Worm (Caenorhabditis elegans) whole organism, early embryonic: ENCODE measurements around the gene T14G12.11.

ENCODE experiments used
- B0310.2 ChIP-seq: sonication (generic microtip); optimal IDR thresholded peaks from 2 replicates; lab custom pipeline; 2016; ENCODE audit warnings: mild to moderate bottlenecking, missing genetic modification characterization, missing compliant biosample characterization
- F13C5.2 ChIP-seq: sonication (generic microtip); optimal IDR thresholded peaks from 2 replicates; lab custom pipeline; 2017; ENCODE audit warnings: mild to moderate bottlenecking, missing genetic modification characterization, inconsistent platforms, missing compliant biosample characterization
- aly-1 ChIP-seq: sonication (generic microtip); optimal IDR thresholded peaks from 2 replicates; lab custom pipeline; 2016; ENCODE audit warnings: missing genetic modification characterization, missing compliant biosample characterization
- ama-1 ChIP-seq: fragments of 150-350 bp; optimal IDR thresholded peaks from 2 replicates; lab custom pipeline; 2014
- ceh-13 ChIP-seq: fragments of 200-800 bp; sonication (Bioruptor generic); optimal IDR thresholded peaks from 2 replicates; lab custom pipeline; 2018; ENCODE audit warnings: mild to moderate bottlenecking, missing genetic modification characterization, missing compliant biosample characterization
- ceh-36 ChIP-seq: sonication (generic microtip); optimal IDR thresholded peaks from 2 replicates; lab custom pipeline; 2016; ENCODE audit warnings: missing genetic modification characterization, inconsistent platforms, missing compliant biosample characterization
- ets-7 ChIP-seq: sonication (generic microtip); optimal IDR thresholded peaks from 2 replicates; lab custom pipeline; 2016; ENCODE audit warnings: missing genotype, missing genetic modification characterization, missing compliant biosample characterization
- flt-1 ChIP-seq: fragments of 200-800 bp; sonication (Bioruptor generic); IDR thresholded peaks from 2 replicates; pipeline ENCODE4 v1.3.6; 2022; ENCODE audit warnings: missing genetic modification characterization, missing compliant biosample characterization
- hmbx-1 ChIP-seq: sonication (generic microtip); optimal IDR thresholded peaks from 2 replicates; lab custom pipeline; 2016; ENCODE audit warnings: mild to moderate bottlenecking, missing genetic modification characterization, missing compliant biosample characterization
- hmg-4 ChIP-seq: fragments of 200-800 bp; sonication (Bioruptor generic); optimal IDR thresholded peaks from 2 replicates; lab custom pipeline; 2018; ENCODE audit warnings: mild to moderate bottlenecking, missing genetic modification characterization, missing compliant biosample characterization
- hnd-1 ChIP-seq: sonication (generic microtip); optimal IDR thresholded peaks from 2 replicates; lab custom pipeline; 2016; ENCODE audit warnings: missing genetic modification characterization, missing compliant biosample characterization
- pes-1 ChIP-seq: fragments of 200-800 bp; sonication (Bioruptor generic); IDR thresholded peaks from 2 replicates; pipeline ENCODE4 v1.3.6; 2022; ENCODE audit warnings: missing genetic modification reagents, missing genetic modification characterization, missing compliant biosample characterization
- scrt-1 ChIP-seq: fragments of 200-800 bp; sonication (Bioruptor generic); IDR thresholded peaks from 2 replicates; pipeline ENCODE4 v1.3.6; 2022; ENCODE audit warnings: missing genetic modification characterization, missing compliant biosample characterization
- sea-1 ChIP-seq: fragments of 200-800 bp; sonication (Bioruptor generic); conservative IDR thresholded peaks from 2 replicates; pipeline ENCODE4 v1.3.6; 2022; ENCODE audit warnings: missing genetic modification characterization, missing compliant biosample characterization
- tbx-11 ChIP-seq: fragments of 200-800 bp; sonication (Bioruptor generic); IDR thresholded peaks from 2 replicates; pipeline ENCODE4 v1.3.6; 2022; ENCODE audit warnings: missing genetic modification characterization, missing compliant biosample characterization
- tbx-37 ChIP-seq: fragments of 200-800 bp; sonication (Bioruptor generic); conservative IDR thresholded peaks from 2 replicates; pipeline ENCODE4 v1.3.6; 2022; ENCODE audit warnings: missing genetic modification reagents, missing genetic modification characterization, missing compliant biosample characterization
- tra-4 ChIP-seq: sonication (generic microtip); optimal IDR thresholded peaks from 2 replicates; lab custom pipeline; 2017; ENCODE audit warnings: missing genetic modification characterization, missing compliant biosample characterization

T14G12.11 gene

ce11 chrX:3783659-3784058, 21.3 kb upstream of the T14G12.11 start:
- TF ChIP-seq tbx-11 (GFP tag; lab: Robert Waterston, UW) (no peak), B0310.2 (no peak), ceh-36 (tag; lab: Kevin White, UChicago) (no peak), hnd-1 (tag; lab: Kevin White, UChicago) (no peak), sea-1 (GFP tag; lab: Robert Waterston, UW) (no peak), scrt-1 (GFP tag; lab: Robert Waterston, UW) (no peak), ama-1 (lab: Kevin White, UChicago) (no peak), flt-1 (GFP tag; lab: Robert Waterston, UW) (no peak), tra-4 (tag; lab: Kevin White, UChicago) (no peak), tbx-37 (GFP tag; lab: Robert Waterston, UW) (no peak), pes-1 (no peak), ceh-13 (no peak), ets-7 (tag; lab: Kevin White, UChicago) (no peak), F13C5.2 (tag; lab: Kevin White, UChicago) (no peak)

- TF ChIP-seq hmbx-1 (tag; lab: Kevin White, UChicago) (no peak), pes-1 (no peak), ceh-36 (tag; lab: Kevin White, UChicago) (no peak), sea-1 (GFP tag; lab: Robert Waterston, UW) (no peak), scrt-1 (GFP tag; lab: Robert Waterston, UW) (no peak), F13C5.2 (tag; lab: Kevin White, UChicago) (no peak), tbx-11 (GFP tag; lab: Robert Waterston, UW) (no peak)
Observed at ce11 chrX:3781040-3781439, 18.7 kb upstream of the T14G12.11 start, which contains the start of gene marg-1. TSS of gene marg-1 (minus strand) at chrX:3781140.

DNA sequence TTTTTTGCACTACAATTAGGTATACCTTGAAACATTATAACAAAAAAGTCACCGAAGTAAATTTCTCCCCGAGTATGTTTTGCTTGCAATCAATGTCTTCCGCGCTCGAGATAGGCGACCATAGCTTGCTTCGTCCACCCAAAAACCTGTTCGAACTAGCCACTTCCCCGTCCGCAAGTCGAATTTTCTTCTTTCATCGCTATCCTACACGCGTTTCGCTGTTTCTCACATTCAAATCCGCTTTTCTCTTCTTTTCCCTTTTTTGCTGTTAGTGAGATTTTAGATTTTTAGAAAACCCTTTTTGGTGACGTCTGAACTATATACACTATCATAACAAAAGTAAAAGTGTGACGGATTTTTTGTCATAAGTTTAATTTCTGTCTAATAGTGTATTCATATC, 10.9 kb upstream of the T14G12.11 start:
- TF ChIP-seq ceh-13 (no peak), B0310.2 (no peak), F13C5.2 (tag; lab: Kevin White, UChicago) (no peak), scrt-1 (GFP tag; lab: Robert Waterston, UW) (no peak), hmbx-1 (tag; lab: Kevin White, UChicago) (no peak), pes-1 (no peak), tbx-11 (GFP tag; lab: Robert Waterston, UW) (no peak), tbx-37 (GFP tag; lab: Robert Waterston, UW) (no peak), ceh-36 (tag; lab: Kevin White, UChicago) (no peak), tra-4 (tag; lab: Kevin White, UChicago) (no peak), sea-1 (GFP tag; lab: Robert Waterston, UW) (no peak), hnd-1 (tag; lab: Kevin White, UChicago) (no peak), ama-1 (lab: Kevin White, UChicago) (no peak), aly-1 (no peak)

DNA sequence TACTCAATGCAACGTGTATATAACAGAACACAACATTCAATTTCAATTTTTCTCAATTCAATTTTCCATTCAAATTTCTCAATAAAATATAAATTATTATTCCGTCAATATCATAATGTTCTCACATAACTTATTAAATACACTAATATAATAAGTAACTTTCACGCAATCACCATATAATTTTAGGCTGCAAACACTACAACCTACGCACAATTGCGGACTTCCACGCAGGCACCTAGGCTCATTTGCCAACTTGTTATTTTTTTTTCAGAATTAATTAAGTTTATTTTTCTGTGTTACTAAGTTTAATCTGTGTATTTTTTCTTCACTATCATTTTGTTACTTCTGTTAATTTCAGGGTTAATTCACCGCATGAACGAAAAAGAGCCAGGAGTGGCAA, 10.1 kb upstream of the T14G12.11 start, which contains the start of gene F47B7.2:
F47B7.2 (plus strand) TSS at position 358 of the 400 bp plus-strand sequence.
- TF ChIP-seq ama-1 (lab: Kevin White, UChicago) (no peak), F13C5.2 (tag; lab: Kevin White, UChicago) (peak; percentile 8), pes-1 (peak; percentile 16; the same call in 1 of the 2 replicates), hmg-4 (GFP tag; lab: Kevin White, UChicago) (no peak), aly-1 (no peak)

DNA sequence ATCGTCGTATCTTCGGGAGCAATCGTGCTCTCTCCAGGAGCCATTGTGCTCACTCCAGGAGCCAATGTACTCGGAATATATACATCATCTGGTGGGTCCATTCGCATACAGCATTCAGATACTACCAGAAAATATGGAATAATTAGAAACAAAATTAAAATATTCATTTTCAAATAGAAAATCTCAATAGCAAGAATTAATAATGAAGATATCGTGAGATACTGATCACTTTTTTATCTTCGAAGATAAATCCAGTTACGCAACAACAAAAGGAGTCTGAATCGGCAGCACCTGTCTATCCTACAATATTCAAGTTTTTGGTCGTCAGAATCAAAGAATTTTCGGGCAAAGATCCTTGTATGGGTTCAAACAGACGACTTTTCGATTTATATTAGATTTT, 6.4 kb upstream of the T14G12.11 start, which contains the start of gene F47B7.5:
F47B7.5 (minus strand) TSS at position 101 of the 400 bp plus-strand sequence.
- no peak for TF ChIP-seq hnd-1 (tag; lab: Kevin White, UChicago)
- no peak for TF ChIP-seq scrt-1 (GFP tag; lab: Robert Waterston, UW)
- TF ChIP-seq tbx-37 (GFP tag; lab: Robert Waterston, UW): no peak
- TF ChIP-seq tbx-11 (GFP tag; lab: Robert Waterston, UW): no peak
- no peak for TF ChIP-seq F13C5.2 (tag; lab: Kevin White, UChicago)
- TF ChIP-seq B0310.2: no peak
- TF ChIP-seq ama-1 (lab: Kevin White, UChicago): no peak
- TF ChIP-seq aly-1: no peak
- no peak for TF ChIP-seq sea-1 (GFP tag; lab: Robert Waterston, UW)
- no peak for TF ChIP-seq hmbx-1 (tag; lab: Kevin White, UChicago)
- TF ChIP-seq hmg-4 (GFP tag; lab: Kevin White, UChicago): no peak
- no peak for TF ChIP-seq ceh-36 (tag; lab: Kevin White, UChicago)
- no peak for TF ChIP-seq flt-1 (GFP tag; lab: Robert Waterston, UW)
- no peak for TF ChIP-seq ets-7 (tag; lab: Kevin White, UChicago)
- no peak for TF ChIP-seq pes-1
- TF ChIP-seq tra-4 (tag; lab: Kevin White, UChicago): no peak

ce11 chrX:3766552-3766951, 4.2 kb upstream of the T14G12.11 start, which contains the start of gene F47B7.4:
TSS of gene F47B7.4 (minus strand) at chrX:3766652.
- TF ChIP-seq B0310.2: no peak
- TF ChIP-seq tbx-11 (GFP tag; lab: Robert Waterston, UW): no peak
- no peak for TF ChIP-seq ceh-36 (tag; lab: Kevin White, UChicago)
- no peak for TF ChIP-seq pes-1
- no peak for TF ChIP-seq flt-1 (GFP tag; lab: Robert Waterston, UW)
- TF ChIP-seq tbx-37 (GFP tag; lab: Robert Waterston, UW): no peak
- no peak for TF ChIP-seq aly-1
- TF ChIP-seq hnd-1 (tag; lab: Kevin White, UChicago): no peak
- TF ChIP-seq ets-7 (tag; lab: Kevin White, UChicago): no peak
- TF ChIP-seq scrt-1 (GFP tag; lab: Robert Waterston, UW): no peak
- TF ChIP-seq ceh-13: no peak

DNA sequence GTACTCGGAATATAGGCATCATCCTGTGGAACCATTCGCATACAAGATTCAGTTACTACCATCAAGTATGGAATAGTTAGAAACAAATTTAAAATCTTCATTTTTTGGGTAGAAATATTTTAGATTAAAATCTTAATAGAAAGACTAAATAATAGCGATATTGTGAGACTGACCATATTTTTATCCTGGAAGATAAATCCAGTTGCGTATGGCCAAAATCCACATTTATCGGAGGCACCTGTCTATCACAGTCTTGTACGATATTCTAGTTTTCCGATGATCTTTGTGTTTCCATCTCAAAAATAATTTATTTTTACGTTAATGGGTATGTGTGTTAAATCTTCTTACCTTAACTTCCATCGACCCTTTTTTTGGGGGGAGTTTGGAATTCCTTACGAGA, 1.9 kb upstream of the T14G12.11 start, which contains the start of gene F47B7.3:
F47B7.3 (minus strand) TSS at position 101 of the 400 bp plus-strand sequence.
- TF ChIP-seq B0310.2 (no peak), hmbx-1 (tag; lab: Kevin White, UChicago) (no peak), aly-1 (no peak), hnd-1 (tag; lab: Kevin White, UChicago) (no peak), tra-4 (tag; lab: Kevin White, UChicago) (no peak), sea-1 (GFP tag; lab: Robert Waterston, UW) (no peak), F13C5.2 (tag; lab: Kevin White, UChicago) (no peak), ama-1 (lab: Kevin White, UChicago) (no peak), ets-7 (tag; lab: Kevin White, UChicago) (no peak), scrt-1 (GFP tag; lab: Robert Waterston, UW) (no peak), flt-1 (GFP tag; lab: Robert Waterston, UW) (no peak), pes-1 (no peak), tbx-37 (GFP tag; lab: Robert Waterston, UW) (no peak)
